Worm (Caenorhabditis elegans) whole organism, L4 larva: Measurements from ENCODE around the gene gdi-1.
"Not testable (repeated sequence)": the region's sequence is repeated elsewhere in the genome, so short reads cannot be mapped to it uniquely, and the experiment has no call there.

Experiments used
- ama-1 ChIP-seq: fragments of 150-350 bp; optimal IDR thresholded peaks from 2 replicates; lab custom pipeline; 2014; ENCODE audit warnings: inconsistent platforms, mixed read lengths
- cey-2 ChIP-seq: sonication (generic microtip); optimal IDR thresholded peaks from 3 replicates; lab custom pipeline; 2017; ENCODE audit warnings: missing genetic modification characterization, mild to moderate bottlenecking, missing compliant biosample characterization, antibody characterized with exemption, borderline replicate concordance; ENCODE audit not compliant: insufficient read depth
- dmd-9 ChIP-seq: fragments of 200-800 bp; sonication (Bioruptor generic); IDR thresholded peaks from 2 replicates; pipeline ENCODE4 v1.3.6; 2022; ENCODE audit warnings: missing genetic modification reagents, missing genetic modification characterization, missing compliant biosample characterization
- egl-27 ChIP-seq: sonication (generic microtip); optimal IDR thresholded peaks from 3 replicates; lab custom pipeline; 2017; ENCODE audit warnings: missing biosample characterization, missing genetic modification reagents, missing genetic modification characterization
- lin-15B ChIP-seq: fragments of 150-350 bp; sonication (generic microtip); optimal IDR thresholded peaks from 3 replicates; lab custom pipeline; 2014; ENCODE audit warnings: missing biosample characterization, missing genetic modification characterization
- lsy-2 ChIP-seq, 2 experiments: fragments of 150-350 bp in 1 of 2; sonication (generic microtip) in 1 of 2; optimal IDR thresholded peaks; 2 replicates each; lab custom pipeline; 2014 to 2017; ENCODE audit warnings: missing biosample characterization in 2 of 2, missing genetic modification characterization in 2 of 2
- mep-1 ChIP-seq: fragments of 150-350 bp; sonication (generic microtip); optimal IDR thresholded peaks from 3 replicates; lab custom pipeline; 2014; ENCODE audit warnings: missing biosample characterization, missing genetic modification characterization
- nhr-41 ChIP-seq: fragments of 200-800 bp; sonication (Bioruptor generic); IDR thresholded peaks from 2 replicates; pipeline ENCODE4 v1.3.6; 2022; ENCODE audit warnings: missing genetic modification reagents, missing genetic modification characterization, missing compliant biosample characterization
- unc-62 ChIP-seq, 3 experiments: fragments of 150-350 bp in 1 of 3; sonication (generic microtip); optimal IDR thresholded peaks in 2 of 3; peaks in 1 of 3; 1 replicate in 1 of 3; 2 replicates in 2 of 3; lab custom pipeline; 2014 to 2017; ENCODE audit warnings: missing biosample characterization in 3 of 3, missing genetic modification characterization in 3 of 3, missing genetic modification reagents in 3 of 3, missing genotype in 1 of 3

- not testable (repeated sequence) for TF ChIP-seq ama-1; unc-62 (tag; optimal IDR thresholded peaks at IDR 0.05; lab: Kevin White, UChicago); nhr-41 (GFP tag; lab: Robert Waterston, UW); lin-15B (tag; lab: Kevin White, UChicago); egl-27 (tag; lab: Kevin White, UChicago); dmd-9 (GFP tag; lab: Robert Waterston, UW); cey-2 (tag; lab: Kevin White, UChicago)
- TF ChIP-seq unc-62 (GFP tag; optimal IDR thresholded peaks at IDR 0.05 in 1 of 2; lab: Kevin White, UChicago) (peak in 1 of 2 experiments; percentile 96), lsy-2 (tag; optimal IDR thresholded peaks at IDR 0.05; lab: Kevin White, UChicago) (peak in 1 of 2 experiments; percentile 40), mep-1 (peak; percentile 36)
Measured at ce11 chrIV:14763348-14763747, 29.3 kb downstream of the gdi-1 start.
